Worm (Caenorhabditis elegans) whole organism, L1 larva: Measurements from ENCODE around the gene fmi-1.
A peak's percentile ranks its signal among the peaks of the same experiment; 100 is the strongest.

Experiments
- ama-1 ChIP-seq: fragments of 150-350 bp; optimal IDR thresholded peaks from 2 replicates; lab custom pipeline; 2014
- blmp-1 ChIP-seq: fragments of 150-350 bp; optimal IDR thresholded peaks from 2 replicates; lab custom pipeline; 2014; ENCODE audit warnings: missing biosample characterization, missing genetic modification characterization
- ceh-63 ChIP-seq: fragments of 200-800 bp; sonication (Bioruptor generic); optimal IDR thresholded peaks from 2 replicates; lab custom pipeline; 2018; ENCODE audit warnings: mild to moderate bottlenecking, missing genetic modification characterization, missing compliant biosample characterization
- ceh-88 ChIP-seq: fragments of 200-800 bp; sonication (Bioruptor generic); IDR thresholded peaks from 2 replicates; pipeline ENCODE4 v1.3.6; 2022; ENCODE audit warnings: missing genetic modification characterization, missing compliant biosample characterization
- ceh-90 ChIP-seq: sonication (generic microtip); optimal IDR thresholded peaks from 2 replicates; lab custom pipeline; 2016; ENCODE audit warnings: missing genetic modification characterization, missing compliant biosample characterization
- ces-1 ChIP-seq: fragments of 150-350 bp; optimal IDR thresholded peaks from 2 replicates; lab custom pipeline; 2014; ENCODE audit warnings: missing biosample characterization, missing genetic modification reagents, missing genetic modification characterization
- efl-1 ChIP-seq, 4 experiments: fragments of 150-350 bp; optimal IDR thresholded peaks in 3 of 4; peaks in 1 of 4; 1 replicate in 1 of 4; 2 replicates in 3 of 4; lab custom pipeline; 2014; ENCODE audit warnings: missing biosample characterization in 2 of 4, missing genetic modification characterization in 2 of 4, missing genetic modification reagents in 2 of 4
- efl-3 ChIP-seq: fragments of 200-800 bp; sonication (Bioruptor generic); optimal IDR thresholded peaks from 2 replicates; lab custom pipeline; 2018; ENCODE audit warnings: mild to moderate bottlenecking, missing genetic modification characterization, missing compliant biosample characterization
- egl-13 ChIP-seq: sonication (generic microtip); optimal IDR thresholded peaks from 2 replicates; lab custom pipeline; 2016; ENCODE audit warnings: missing genotype, missing genetic modification reagents, missing genetic modification characterization, missing compliant biosample characterization
- elt-2 ChIP-seq: sonication (generic microtip); optimal IDR thresholded peaks from 2 replicates; lab custom pipeline; 2016; ENCODE audit warnings: missing genetic modification characterization, mild to moderate bottlenecking, inconsistent platforms, missing compliant biosample characterization, missing genetic modification reagents
- ets-5 ChIP-seq: fragments of 200-800 bp; sonication (Bioruptor generic); IDR thresholded peaks from 2 replicates; pipeline ENCODE4 v1.3.6; 2022; ENCODE audit warnings: missing genetic modification characterization, missing compliant biosample characterization
- fos-1 ChIP-seq: fragments of 150-350 bp; optimal IDR thresholded peaks from 2 replicates; lab custom pipeline; 2014; ENCODE audit warnings: missing biosample characterization, missing genetic modification characterization
- grh-1 ChIP-seq: fragments of 200-800 bp; sonication (Bioruptor generic); IDR thresholded peaks from 2 replicates; pipeline ENCODE4 v1.3.6; 2022; ENCODE audit warnings: missing genetic modification reagents, missing genetic modification characterization, missing compliant biosample characterization
- hlh-17 ChIP-seq: fragments of 200-800 bp; sonication (Bioruptor generic); optimal IDR thresholded peaks from 2 replicates; lab custom pipeline; 2018; ENCODE audit warnings: missing genetic modification characterization, mild to moderate bottlenecking, missing compliant biosample characterization, moderate library complexity, borderline replicate concordance
- irx-1 ChIP-seq: sonication (generic microtip); optimal IDR thresholded peaks from 2 replicates; lab custom pipeline; 2016; ENCODE audit warnings: missing genetic modification characterization, missing compliant biosample characterization
- jun-1 ChIP-seq: fragments of 150-350 bp; optimal IDR thresholded peaks from 2 replicates; lab custom pipeline; 2014; ENCODE audit warnings: missing biosample characterization, missing genetic modification reagents, missing genetic modification characterization
- lin-13 ChIP-seq: fragments of 150-350 bp; optimal IDR thresholded peaks from 2 replicates; lab custom pipeline; 2014; ENCODE audit warnings: missing biosample characterization, missing genetic modification reagents, missing genetic modification characterization
- lin-14 ChIP-seq: fragments of 200-800 bp; sonication (Bioruptor generic); optimal IDR thresholded peaks from 2 replicates; lab custom pipeline; 2018; ENCODE audit warnings: mild to moderate bottlenecking, missing genetic modification characterization, moderate library complexity, missing compliant biosample characterization
- lin-35 ChIP-seq, 2 experiments: fragments of 150-350 bp; optimal IDR thresholded peaks; 2 replicates each; lab custom pipeline; 2014; ENCODE audit warnings: missing biosample characterization in 2 of 2, missing genetic modification characterization in 2 of 2, missing genetic modification reagents in 2 of 2
- lsy-2 ChIP-seq, 2 experiments: fragments of 150-350 bp; optimal IDR thresholded peaks; 2 replicates each; lab custom pipeline; 2014; ENCODE audit warnings: missing biosample characterization in 2 of 2, missing genetic modification characterization in 2 of 2
- mef-2 ChIP-seq: fragments of 150-350 bp; optimal IDR thresholded peaks from 2 replicates; lab custom pipeline; 2014; ENCODE audit warnings: missing biosample characterization, missing genetic modification characterization
- nhr-11 ChIP-seq: fragments of 150-350 bp; optimal IDR thresholded peaks from 2 replicates; lab custom pipeline; 2014; ENCODE audit warnings: missing biosample characterization, missing genetic modification characterization
- nhr-28 ChIP-seq: fragments of 150-350 bp; optimal IDR thresholded peaks from 2 replicates; lab custom pipeline; 2014; ENCODE audit warnings: missing biosample characterization, missing genetic modification characterization
- nhr-71 ChIP-seq: sonication (generic microtip); optimal IDR thresholded peaks from 2 replicates; lab custom pipeline; 2016; ENCODE audit warnings: mild to moderate bottlenecking, missing genetic modification characterization, moderate library complexity, missing compliant biosample characterization
- nhr-85 ChIP-seq: sonication (generic microtip); peaks from one replicate; lab custom pipeline; 2016; ENCODE audit warnings: missing genetic modification characterization, inconsistent platforms, missing compliant biosample characterization
- tbx-2 ChIP-seq: sonication (generic microtip); optimal IDR thresholded peaks from 2 replicates; lab custom pipeline; 2016; ENCODE audit warnings: missing genetic modification characterization, missing compliant biosample characterization
- tlp-1 ChIP-seq: fragments of 150-350 bp; optimal IDR thresholded peaks from 2 replicates; lab custom pipeline; 2014; ENCODE audit warnings: missing biosample characterization, missing genetic modification characterization
- zip-4 ChIP-seq: fragments of 200-800 bp; sonication (Bioruptor generic); optimal IDR thresholded peaks from 2 replicates; lab custom pipeline; 2018; ENCODE audit warnings: mild to moderate bottlenecking, missing genetic modification characterization, moderate library complexity, missing compliant biosample characterization
- ztf-4 ChIP-seq: fragments of 150-350 bp; optimal IDR thresholded peaks from 2 replicates; lab custom pipeline; 2014; ENCODE audit warnings: missing biosample characterization, missing genetic modification characterization

fmi-1 gene

DNA sequence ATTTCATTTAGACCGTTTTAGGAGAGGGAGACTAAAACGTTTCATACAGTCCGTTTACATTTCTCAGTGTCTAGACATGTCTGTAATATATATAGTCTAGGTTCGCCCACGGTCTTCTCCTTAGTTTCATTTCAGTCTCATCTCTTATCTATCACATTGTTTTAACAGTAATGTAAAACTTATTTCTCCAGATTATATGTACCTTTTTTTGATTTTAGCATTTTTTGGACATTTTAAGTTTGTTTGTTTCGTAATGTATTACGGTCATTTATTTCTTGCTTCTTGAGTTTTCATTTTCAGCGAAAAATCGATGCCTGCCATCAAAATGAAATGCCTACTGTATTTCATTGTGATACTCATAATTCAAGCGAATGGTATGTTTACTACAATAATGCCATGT is 5.0 kb upstream of the fmi-1 start, which contains the start of gene F15B9.6:
Gene F15B9.6 (plus strand): TSS at position 301 of the 400 bp plus-strand sequence.
- TF ChIP-seq efl-1 (optimal IDR thresholded peaks at IDR 0.05; lab: Kevin White, UChicago) (no peak), efl-1 (GFP tag; optimal IDR thresholded peaks at IDR 0.05 in 1 of 2; lab: Kevin White, UChicago) (peak in 1 of 2 experiments; percentile 47), ces-1 (GFP tag; lab: Kevin White, UChicago) (no peak)

DNA sequence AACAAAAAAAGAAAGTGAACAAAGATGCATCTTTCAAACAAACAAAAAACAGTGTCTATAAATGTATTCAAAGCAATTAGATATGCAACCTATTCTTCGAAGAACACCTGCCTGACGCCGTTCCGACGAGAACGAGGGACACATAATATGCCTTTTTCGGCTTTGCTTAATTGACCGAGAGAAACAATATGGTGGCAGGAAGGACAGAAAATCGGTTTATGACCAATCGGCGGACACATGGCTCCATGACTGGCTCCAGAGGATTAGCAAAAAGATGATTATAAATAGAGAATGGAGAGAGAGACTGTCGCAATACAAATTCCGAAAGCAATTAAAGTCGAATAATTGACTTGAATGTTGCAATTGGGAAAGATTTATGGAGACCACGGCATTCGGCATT is 628 bp upstream of the fmi-1 start:
- TF ChIP-seq blmp-1 (tag; lab: Kevin White, UChicago), result no peak
- TF ChIP-seq tlp-1, result no peak
- no peak for TF ChIP-seq efl-1 (optimal IDR thresholded peaks at IDR 0.05; lab: Kevin White, UChicago)
- TF ChIP-seq efl-1 (GFP tag; optimal IDR thresholded peaks at IDR 0.05 in 1 of 2; lab: Kevin White, UChicago), result no peak
- TF ChIP-seq efl-3 (GFP tag; lab: Kevin White, UChicago), result no peak
- no peak for TF ChIP-seq fos-1
- no peak for TF ChIP-seq lin-13 (GFP tag; lab: Kevin White, UChicago)
- no peak for TF ChIP-seq irx-1 (tag; lab: Kevin White, UChicago)
- TF ChIP-seq ces-1 (GFP tag; lab: Kevin White, UChicago), result no peak
- TF ChIP-seq nhr-71, result no peak
- TF ChIP-seq ceh-88, result no peak
- no peak for TF ChIP-seq ceh-63
- TF ChIP-seq lsy-2 (tag; optimal IDR thresholded peaks at IDR 0.05; lab: Kevin White, UChicago), result no peak
- TF ChIP-seq zip-4 (GFP tag; lab: Kevin White, UChicago), result no peak
- no peak for TF ChIP-seq nhr-28 (tag; lab: Kevin White, UChicago)
- TF ChIP-seq ceh-90, result no peak

DNA sequence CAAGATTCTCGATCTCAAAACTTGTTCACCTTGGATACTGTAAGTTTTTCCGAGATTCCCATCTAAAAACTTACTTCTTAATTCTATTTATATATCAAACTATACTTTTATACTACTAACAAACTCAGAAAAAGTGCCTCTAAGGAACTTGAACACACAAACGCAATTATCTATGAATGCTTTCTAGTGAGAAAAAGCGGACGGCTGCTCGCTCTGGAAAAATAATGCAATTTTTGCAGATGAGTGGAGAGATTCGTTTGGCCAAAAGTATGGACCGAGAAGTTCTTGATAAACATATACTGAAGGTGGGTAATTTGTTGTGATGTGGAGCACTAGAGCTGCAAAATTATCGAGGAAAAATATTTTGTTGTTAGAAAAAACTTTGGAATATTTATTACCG is 1.2 kb downstream of the fmi-1 start:
- no peak for TF ChIP-seq nhr-11 (tag; lab: Kevin White, UChicago)
- no peak for TF ChIP-seq efl-1 (optimal IDR thresholded peaks at IDR 0.05; lab: Kevin White, UChicago)
- no peak for TF ChIP-seq efl-1 (GFP tag; optimal IDR thresholded peaks at IDR 0.05 in 1 of 2; lab: Kevin White, UChicago)
- TF ChIP-seq ama-1 (lab: Kevin White, UChicago), result no peak
- no peak for TF ChIP-seq elt-2 (tag; lab: Kevin White, UChicago)
- no peak for TF ChIP-seq nhr-28 (tag; lab: Kevin White, UChicago)
- no peak for TF ChIP-seq egl-13 (tag; lab: Kevin White, UChicago)

DNA sequence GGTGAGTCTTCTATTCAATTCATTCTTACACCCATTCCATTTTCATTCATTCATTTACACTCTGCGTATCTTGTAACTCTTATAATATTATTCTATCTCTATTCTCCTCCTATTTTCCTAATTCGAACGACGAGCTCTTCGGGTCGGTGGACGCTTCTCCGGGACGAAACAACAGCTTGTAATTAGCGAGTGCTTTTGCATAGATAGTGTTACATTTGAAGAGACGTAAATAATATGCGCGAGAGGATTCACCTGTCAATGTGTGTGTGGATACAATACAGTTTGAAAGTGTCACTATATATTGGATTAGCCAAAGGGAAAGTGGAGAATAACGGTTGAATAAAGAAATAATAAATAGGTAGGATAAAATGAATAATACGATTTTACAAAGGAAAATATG is 1.8 kb downstream of the fmi-1 start:
- TF ChIP-seq grh-1 (GFP tag; lab: Robert Waterston, UW) (no peak), nhr-85 (tag; lab: Kevin White, UChicago) (no peak)
- TF ChIP-seq, all 84 proteins: peak for 0

DNA sequence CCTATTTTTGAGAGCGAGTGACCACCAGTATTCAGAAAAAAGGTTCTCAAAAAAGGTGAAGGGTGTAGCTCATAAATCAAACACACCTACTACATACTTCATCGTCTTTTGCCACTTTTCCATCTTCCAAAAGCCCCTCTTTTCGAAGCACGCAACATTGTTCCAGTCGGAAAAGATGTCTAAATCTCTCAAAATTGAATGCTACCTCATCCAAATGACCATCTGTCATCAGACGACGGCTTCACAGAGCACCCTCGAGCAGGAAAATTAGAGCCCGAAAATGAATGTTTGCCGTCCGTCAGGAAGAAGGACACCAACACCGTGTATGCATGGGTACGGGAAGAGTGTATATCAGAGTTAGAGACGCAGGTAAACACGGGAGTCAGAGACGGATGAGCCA is 2.7 kb downstream of the fmi-1 start:
- TF ChIP-seq tbx-2 (tag; lab: Kevin White, UChicago), result peak; percentile 6
- TF ChIP-seq jun-1 (tag; lab: Kevin White, UChicago), result no peak

DNA sequence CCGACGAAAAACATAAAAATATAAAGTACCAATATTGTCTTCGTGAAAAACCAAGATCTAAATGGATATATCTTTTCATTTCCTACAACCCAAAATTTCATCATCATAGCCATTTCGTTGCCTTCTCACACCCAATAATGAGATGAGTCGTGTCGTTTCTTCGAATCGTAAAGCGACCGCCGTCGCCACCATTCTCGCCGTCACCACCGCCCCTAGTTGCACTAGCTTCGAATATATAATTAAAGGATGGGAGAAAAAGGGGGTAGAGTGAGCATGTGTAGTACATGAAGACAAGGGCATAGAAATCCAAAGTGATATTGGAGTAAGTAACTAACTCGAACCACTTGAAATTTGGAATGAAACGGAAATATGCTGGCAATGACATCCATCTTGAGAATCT is 3.4 kb downstream of the fmi-1 start:
- peak; percentile 9 for TF ChIP-seq lin-14 (GFP tag; lab: Kevin White, UChicago)
- TF ChIP-seq irx-1 (tag; lab: Kevin White, UChicago), result no peak
- TF ChIP-seq, all 84 proteins: peak for 1

DNA sequence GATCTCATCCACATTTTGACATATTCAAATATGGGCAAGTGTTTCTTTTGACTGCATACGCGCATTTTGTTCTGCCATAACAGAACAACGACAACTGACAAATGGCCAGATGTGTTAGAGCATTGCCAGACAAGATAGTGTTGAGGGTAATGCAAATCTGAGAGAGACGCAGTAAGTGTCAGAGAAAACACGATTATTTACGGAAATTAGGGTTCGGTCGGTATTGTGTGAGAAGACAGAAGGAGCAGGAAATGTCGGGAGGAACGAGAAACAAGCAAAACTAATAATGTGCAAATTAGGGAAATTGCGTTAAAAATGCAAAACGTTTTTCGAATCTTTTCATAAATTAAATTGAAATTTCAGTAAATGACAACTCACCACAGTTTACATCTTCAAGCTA is 5.6 kb downstream of the fmi-1 start:
- TF ChIP-seq grh-1 (GFP tag; lab: Robert Waterston, UW) (no peak), ets-5 (GFP tag; lab: Robert Waterston, UW) (no peak), lin-35 (GFP tag; optimal IDR thresholded peaks at IDR 0.05; lab: Kevin White, UChicago) (no peak), hlh-17 (GFP tag; lab: Kevin White, UChicago) (no peak), mef-2 (tag; lab: Kevin White, UChicago) (no peak), lin-14 (GFP tag; lab: Kevin White, UChicago) (peak; percentile 33), ztf-4 (tag; lab: Kevin White, UChicago) (no peak)
- TF ChIP-seq, all 84 proteins: peak for 1
